Worm (Caenorhabditis elegans) whole organism, early embryonic: ENCODE results near the gene F20D6.10.

Source experiments
- B0310.2 ChIP-seq: sonication (generic microtip); optimal IDR thresholded peaks from 2 replicates; lab custom pipeline; 2016; ENCODE audit warnings: mild to moderate bottlenecking, missing genetic modification characterization, missing compliant biosample characterization
- F13C5.2 ChIP-seq: sonication (generic microtip); optimal IDR thresholded peaks from 2 replicates; lab custom pipeline; 2017; ENCODE audit warnings: mild to moderate bottlenecking, missing genetic modification characterization, inconsistent platforms, missing compliant biosample characterization
- aly-1 ChIP-seq: sonication (generic microtip); optimal IDR thresholded peaks from 2 replicates; lab custom pipeline; 2016; ENCODE audit warnings: missing genetic modification characterization, missing compliant biosample characterization
- ama-1 ChIP-seq: fragments of 150-350 bp; optimal IDR thresholded peaks from 2 replicates; lab custom pipeline; 2014
- ceh-13 ChIP-seq: fragments of 200-800 bp; sonication (Bioruptor generic); optimal IDR thresholded peaks from 2 replicates; lab custom pipeline; 2018; ENCODE audit warnings: mild to moderate bottlenecking, missing genetic modification characterization, missing compliant biosample characterization
- ceh-36 ChIP-seq: sonication (generic microtip); optimal IDR thresholded peaks from 2 replicates; lab custom pipeline; 2016; ENCODE audit warnings: missing genetic modification characterization, inconsistent platforms, missing compliant biosample characterization
- ets-7 ChIP-seq: sonication (generic microtip); optimal IDR thresholded peaks from 2 replicates; lab custom pipeline; 2016; ENCODE audit warnings: missing genotype, missing genetic modification characterization, missing compliant biosample characterization
- flt-1 ChIP-seq: fragments of 200-800 bp; sonication (Bioruptor generic); IDR thresholded peaks from 2 replicates; pipeline ENCODE4 v1.3.6; 2022; ENCODE audit warnings: missing genetic modification characterization, missing compliant biosample characterization
- hmbx-1 ChIP-seq: sonication (generic microtip); optimal IDR thresholded peaks from 2 replicates; lab custom pipeline; 2016; ENCODE audit warnings: mild to moderate bottlenecking, missing genetic modification characterization, missing compliant biosample characterization
- hmg-4 ChIP-seq: fragments of 200-800 bp; sonication (Bioruptor generic); optimal IDR thresholded peaks from 2 replicates; lab custom pipeline; 2018; ENCODE audit warnings: mild to moderate bottlenecking, missing genetic modification characterization, missing compliant biosample characterization
- hnd-1 ChIP-seq: sonication (generic microtip); optimal IDR thresholded peaks from 2 replicates; lab custom pipeline; 2016; ENCODE audit warnings: missing genetic modification characterization, missing compliant biosample characterization
- pes-1 ChIP-seq: fragments of 200-800 bp; sonication (Bioruptor generic); IDR thresholded peaks from 2 replicates; pipeline ENCODE4 v1.3.6; 2022; ENCODE audit warnings: missing genetic modification reagents, missing genetic modification characterization, missing compliant biosample characterization
- scrt-1 ChIP-seq: fragments of 200-800 bp; sonication (Bioruptor generic); IDR thresholded peaks from 2 replicates; pipeline ENCODE4 v1.3.6; 2022; ENCODE audit warnings: missing genetic modification characterization, missing compliant biosample characterization
- sea-1 ChIP-seq: fragments of 200-800 bp; sonication (Bioruptor generic); conservative IDR thresholded peaks from 2 replicates; pipeline ENCODE4 v1.3.6; 2022; ENCODE audit warnings: missing genetic modification characterization, missing compliant biosample characterization
- tbx-11 ChIP-seq: fragments of 200-800 bp; sonication (Bioruptor generic); IDR thresholded peaks from 2 replicates; pipeline ENCODE4 v1.3.6; 2022; ENCODE audit warnings: missing genetic modification characterization, missing compliant biosample characterization
- tbx-37 ChIP-seq: fragments of 200-800 bp; sonication (Bioruptor generic); conservative IDR thresholded peaks from 2 replicates; pipeline ENCODE4 v1.3.6; 2022; ENCODE audit warnings: missing genetic modification reagents, missing genetic modification characterization, missing compliant biosample characterization
- tra-4 ChIP-seq: sonication (generic microtip); optimal IDR thresholded peaks from 2 replicates; lab custom pipeline; 2017; ENCODE audit warnings: missing genetic modification characterization, missing compliant biosample characterization

The F20D6.10 gene

DNA sequence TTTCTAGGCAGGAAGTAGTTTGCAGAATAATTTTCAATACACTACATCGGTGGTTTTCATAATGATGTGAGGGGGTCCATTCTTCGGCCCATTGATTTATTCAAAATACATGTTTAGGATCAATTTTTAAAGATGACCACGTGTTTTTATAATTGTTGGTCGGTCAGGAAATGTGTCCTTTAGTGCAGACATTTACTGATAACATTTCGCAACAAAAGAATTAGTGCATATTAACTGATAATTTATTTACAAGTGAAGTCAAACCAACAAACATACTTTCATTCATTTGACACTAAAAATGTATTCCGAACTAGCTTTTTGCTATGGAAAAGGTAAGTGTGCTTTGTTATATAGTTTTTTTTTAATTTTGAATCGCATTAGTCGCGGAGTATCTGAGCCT lies 34.0 kb downstream of the F20D6.10 start, which contains the start of gene F20D6.5:
TSS of gene F20D6.5 (plus strand) at position 259 of the 400 bp plus-strand sequence.
- TF ChIP-seq hmbx-1 (tag; lab: Kevin White, UChicago) (no peak), flt-1 (no peak), pes-1 (no peak), ceh-13 (GFP tag; lab: Kevin White, UChicago) (no peak), hnd-1 (tag; lab: Kevin White, UChicago) (no peak), tbx-37 (GFP tag; lab: Robert Waterston, UW) (no peak), tbx-11 (no peak), sea-1 (no peak), tra-4 (no peak), scrt-1 (no peak), hmg-4 (GFP tag; lab: Kevin White, UChicago) (no peak), B0310.2 (no peak), ceh-36 (tag; lab: Kevin White, UChicago) (no peak), aly-1 (no peak), ama-1 (lab: Kevin White, UChicago) (no peak), F13C5.2 (tag; lab: Kevin White, UChicago) (no peak), ets-7 (no peak)

DNA sequence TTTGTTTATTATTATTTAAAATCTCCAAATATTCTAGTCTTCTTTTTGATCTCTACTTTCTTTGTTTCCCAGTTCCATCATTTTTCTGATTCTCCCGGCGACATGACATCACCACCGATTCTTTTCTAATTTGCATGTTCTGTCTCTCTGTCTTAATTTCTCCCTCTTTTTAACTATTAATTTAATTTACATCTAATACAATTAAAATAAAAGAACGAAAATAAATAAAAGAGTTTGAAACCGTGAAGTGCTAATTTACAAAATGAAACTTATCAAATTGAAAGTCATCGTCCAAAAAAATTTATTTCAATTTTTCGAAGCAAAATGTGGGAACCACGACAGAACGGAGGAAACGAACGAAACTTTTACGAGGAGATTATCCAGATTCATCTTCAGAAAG lies 36.1 kb downstream of the F20D6.10 start, which contains the start of gene F20D6.6:
TSS of gene F20D6.6 (plus strand) at position 301 of the 400 bp plus-strand sequence.
- no peak for TF ChIP-seq ets-7
- TF ChIP-seq pes-1: no peak
- no peak for TF ChIP-seq ama-1 (lab: Kevin White, UChicago)
- TF ChIP-seq flt-1: no peak
- no peak for TF ChIP-seq sea-1
- no peak for TF ChIP-seq aly-1
- TF ChIP-seq ceh-36 (tag; lab: Kevin White, UChicago): no peak
- TF ChIP-seq B0310.2: no peak
- no peak for TF ChIP-seq scrt-1

- TF ChIP-seq hmg-4 (GFP tag; lab: Kevin White, UChicago): no peak
Observed at ce11 chrV:8157446-8157845, 38.3 kb downstream of the F20D6.10 start, which contains the start of gene sul-2. Gene sul-2 (plus strand): TSS chrV:8157746.

- TF ChIP-seq pes-1 (no peak), F13C5.2 (tag; lab: Kevin White, UChicago) (no peak), tbx-11 (no peak), aly-1 (no peak), sea-1 (no peak), ceh-13 (GFP tag; lab: Kevin White, UChicago) (no peak), ama-1 (lab: Kevin White, UChicago) (no peak), hmbx-1 (tag; lab: Kevin White, UChicago) (no peak), hmg-4 (GFP tag; lab: Kevin White, UChicago) (no peak), B0310.2 (no peak), tbx-37 (GFP tag; lab: Robert Waterston, UW) (no peak), ets-7 (no peak), hnd-1 (tag; lab: Kevin White, UChicago) (no peak), scrt-1 (no peak), tra-4 (no peak), ceh-36 (tag; lab: Kevin White, UChicago) (no peak), flt-1 (no peak)
Observed at ce11 chrV:8155743-8156142, 40.0 kb downstream of the F20D6.10 start.

DNA sequence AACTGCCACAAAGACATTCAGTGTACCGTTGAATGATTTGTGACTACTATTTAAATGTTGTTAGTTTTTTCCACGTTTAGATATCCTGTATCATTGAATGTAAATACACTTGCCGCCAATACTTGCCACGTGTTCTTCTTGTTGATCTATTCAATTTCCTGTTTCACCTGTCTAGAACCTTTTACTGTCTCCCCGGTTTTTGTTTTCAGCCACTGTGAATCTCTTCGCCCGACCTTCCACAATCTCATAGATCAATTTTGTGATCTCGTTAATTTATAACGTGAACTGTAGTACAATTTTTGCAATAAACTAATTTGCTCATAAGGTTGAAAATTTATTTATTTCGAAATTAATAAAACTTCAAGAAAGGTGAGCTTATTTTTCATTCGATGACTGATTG lies 50.4 kb downstream of the F20D6.10 start, which contains the start of gene D1014.13:
TSS of gene D1014.13 (plus strand) at position 301 of the 400 bp plus-strand sequence.
- TF ChIP-seq ama-1 (lab: Kevin White, UChicago) (no peak), hnd-1 (tag; lab: Kevin White, UChicago) (no peak), aly-1 (no peak), tra-4 (no peak), flt-1 (no peak), tbx-11 (no peak), ets-7 (no peak), scrt-1 (no peak), sea-1 (no peak), ceh-36 (tag; lab: Kevin White, UChicago) (no peak), hmg-4 (GFP tag; lab: Kevin White, UChicago) (no peak), tbx-37 (GFP tag; lab: Robert Waterston, UW) (no peak), B0310.2 (no peak), hmbx-1 (tag; lab: Kevin White, UChicago) (no peak), pes-1 (no peak), F13C5.2 (tag; lab: Kevin White, UChicago) (no peak), ceh-13 (GFP tag; lab: Kevin White, UChicago) (no peak)

- TF ChIP-seq flt-1: no peak
- no peak for TF ChIP-seq scrt-1
- TF ChIP-seq sea-1: no peak
Observed at ce11 chrV:8144515-8144914, 51.2 kb downstream of the F20D6.10 start.

- TF ChIP-seq ceh-13 (GFP tag; lab: Kevin White, UChicago) (no peak), hmg-4 (GFP tag; lab: Kevin White, UChicago) (no peak), flt-1 (no peak), tbx-11 (no peak), hmbx-1 (tag; lab: Kevin White, UChicago) (no peak), hnd-1 (tag; lab: Kevin White, UChicago) (no peak), B0310.2 (no peak), ama-1 (lab: Kevin White, UChicago) (no peak), ets-7 (no peak), pes-1 (no peak)
Observed at ce11 chrV:8143605-8144004, 52.1 kb downstream of the F20D6.10 start, which contains the start of gene D1014.2. Gene D1014.2 (plus strand): TSS chrV:8143905.
